Fruit fly (Drosophila melanogaster) whole organism, embryonic: ENCODE data around the gene Atx-1.
A peak's percentile ranks its signal among the peaks of the same experiment; 100 is the strongest.

Experiments used
- Antp ChIP-seq: fragments of 200-800 bp; sonication (Bioruptor generic); optimal IDR thresholded peaks from 3 replicates; lab custom pipeline; 2016; ENCODE audit warnings: missing biosample characterization, missing genetic modification characterization
- CG10209 ChIP-seq: fragments of 200-800 bp; sonication (Bioruptor generic); optimal IDR thresholded peaks from 3 replicates; lab custom pipeline; 2017; ENCODE audit warnings: missing biosample characterization, mild to moderate bottlenecking, missing genetic modification characterization, missing genetic modification reagents
- CG10366 ChIP-seq: fragments of 200-800 bp; sonication (Bioruptor generic); IDR thresholded peaks from 2 replicates; pipeline ENCODE4 v1.3.6; 2022; ENCODE audit warnings: missing biosample characterization, missing genetic modification characterization
- CG11085 ChIP-seq: fragments of 200-800 bp; sonication (Bioruptor generic); IDR thresholded peaks from 2 replicates; pipeline ENCODE4 v1.3.6; 2022; ENCODE audit warnings: missing biosample characterization, missing genetic modification characterization
- CG11093 ChIP-seq: fragments of 200-800 bp; sonication (Bioruptor generic); IDR thresholded peaks from 3 replicates; pipeline ENCODE4 v1.3.6; 2022; ENCODE audit warnings: missing biosample characterization, missing genetic modification characterization
- CG11696 ChIP-seq: fragments of 200-800 bp; sonication (Bioruptor generic); IDR thresholded peaks from 2 replicates; pipeline ENCODE4 v1.3.6; 2022; ENCODE audit warnings: missing biosample characterization, missing genetic modification characterization
- CG12236 ChIP-seq: fragments of 200-800 bp; sonication (Bioruptor generic); optimal IDR thresholded peaks from 2 replicates; lab custom pipeline; 2016; ENCODE audit warnings: missing biosample characterization, missing genetic modification characterization
- CG12299 ChIP-seq: fragments of 200-800 bp; sonication (Bioruptor generic); optimal IDR thresholded peaks from 2 replicates; lab custom pipeline; 2018; ENCODE audit warnings: missing biosample characterization, mild to moderate bottlenecking, missing genetic modification characterization
- CG13424 ChIP-seq: fragments of 200-800 bp; sonication (Bioruptor generic); optimal IDR thresholded peaks from 2 replicates; lab custom pipeline; 2019; ENCODE audit warnings: missing biosample characterization, mild to moderate bottlenecking, missing genetic modification characterization, moderate library complexity
- CG14014 ChIP-seq: fragments of 200-800 bp; sonication (Bioruptor generic); IDR thresholded peaks from 2 replicates; pipeline ENCODE4 v1.3.6; 2022; ENCODE audit warnings: missing biosample characterization, missing genetic modification characterization
- CG14050 ChIP-seq: fragments of 200-800 bp; sonication (Bioruptor generic); IDR thresholded peaks from 3 replicates; pipeline ENCODE4 v1.3.6; 2022; ENCODE audit warnings: missing biosample characterization, missing genetic modification characterization
- CG17802 ChIP-seq: fragments of 200-800 bp; sonication (Bioruptor generic); optimal IDR thresholded peaks from 2 replicates; lab custom pipeline; 2018; ENCODE audit warnings: missing biosample characterization, mild to moderate bottlenecking, missing genetic modification characterization, moderate library complexity
- CG2120 ChIP-seq: fragments of 200-800 bp; sonication (Bioruptor generic); optimal IDR thresholded peaks from 3 replicates; lab custom pipeline; 2016; ENCODE audit warnings: missing biosample characterization, missing genetic modification characterization
- CG30403 ChIP-seq: fragments of 200-800 bp; sonication (Bioruptor generic); optimal IDR thresholded peaks from 3 replicates; lab custom pipeline; 2016; ENCODE audit warnings: missing biosample characterization, missing genetic modification characterization
- CG33557 ChIP-seq: fragments of 200-800 bp; sonication (Bioruptor generic); optimal IDR thresholded peaks from 2 replicates; lab custom pipeline; 2019; ENCODE audit warnings: missing biosample characterization, mild to moderate bottlenecking, missing genetic modification characterization, moderate library complexity
- CG42726 ChIP-seq: fragments of 200-800 bp; sonication (Bioruptor generic); IDR thresholded peaks from 2 replicates; pipeline ENCODE4 v1.3.6; 2022; ENCODE audit warnings: missing biosample characterization, missing genetic modification characterization; ENCODE audit not compliant: partially characterized antibody
- CG43689 ChIP-seq: fragments of 200-800 bp; sonication (Bioruptor generic); IDR thresholded peaks from 2 replicates; pipeline ENCODE4 v1.3.6; 2022; ENCODE audit warnings: missing biosample characterization, missing genetic modification characterization
- CG4617 ChIP-seq: fragments of 200-800 bp; sonication (Bioruptor generic); optimal IDR thresholded peaks from 3 replicates; lab custom pipeline; 2016; ENCODE audit warnings: missing biosample characterization, missing genetic modification characterization, borderline replicate concordance
- CG5180 ChIP-seq: fragments of 200-800 bp; sonication (Bioruptor generic); optimal IDR thresholded peaks from 3 replicates; lab custom pipeline; 2017; ENCODE audit warnings: missing biosample characterization, missing genetic modification characterization, mild to moderate bottlenecking, moderate library complexity, missing genetic modification reagents
- CG7357 ChIP-seq: fragments of 200-800 bp; sonication (Bioruptor generic); IDR thresholded peaks from 3 replicates; pipeline ENCODE4 v1.3.6; 2022; ENCODE audit warnings: missing biosample characterization, missing genetic modification characterization
- CG9932 ChIP-seq: fragments of 200-800 bp; sonication (Bioruptor generic); IDR thresholded peaks from 2 replicates; pipeline ENCODE4 v1.3.6; 2022; ENCODE audit warnings: missing biosample characterization, missing genetic modification characterization
- Drgx ChIP-seq: fragments of 200-800 bp; sonication (Bioruptor generic); IDR thresholded peaks from 2 replicates; pipeline ENCODE4 v1.3.6; 2022; ENCODE audit warnings: missing biosample characterization, missing genetic modification characterization
- E2f2 ChIP-seq: fragments of 200-800 bp; sonication (Bioruptor generic); IDR thresholded peaks from 2 replicates; pipeline ENCODE4 v1.3.6; 2022; ENCODE audit warnings: missing biosample characterization, missing genetic modification characterization
- H2.0 ChIP-seq: fragments of 200-800 bp; sonication (Bioruptor generic); IDR thresholded peaks from 2 replicates; pipeline ENCODE4 v1.3.6; 2022; ENCODE audit warnings: missing biosample characterization, missing genetic modification characterization
- HLHmδ ChIP-seq: fragments of 200-800 bp; sonication (Bioruptor generic); optimal IDR thresholded peaks from 2 replicates; lab custom pipeline; 2018; ENCODE audit warnings: missing biosample characterization, mild to moderate bottlenecking, missing genetic modification characterization, moderate library complexity
- Lhr ChIP-seq: fragments of 200-800 bp; sonication (Bioruptor generic); optimal IDR thresholded peaks from 3 replicates; lab custom pipeline; 2017; ENCODE audit warnings: mild to moderate bottlenecking, missing biosample characterization, missing genetic modification reagents, missing genetic modification characterization
- Med ChIP-seq: fragments of 200-800 bp; sonication (Bioruptor generic); peaks from one replicate; lab custom pipeline; 2016; ENCODE audit warnings: missing biosample characterization, missing genetic modification characterization, mild to moderate bottlenecking, inconsistent platforms, moderate library complexity
- Side ChIP-seq: fragments of 200-800 bp; sonication (Bioruptor generic); optimal IDR thresholded peaks from 2 replicates; lab custom pipeline; 2016; ENCODE audit warnings: missing biosample characterization, missing genetic modification characterization
- abd-A ChIP-seq: fragments of 200-800 bp; sonication (Bioruptor generic); optimal IDR thresholded peaks from 3 replicates; lab custom pipeline; 2019; ENCODE audit warnings: missing biosample characterization, mild to moderate bottlenecking, missing genetic modification characterization, moderate library complexity
- ara ChIP-seq: fragments of 200-800 bp; sonication (Bioruptor generic); IDR thresholded peaks from 2 replicates; pipeline ENCODE4 v1.3.6; 2022; ENCODE audit warnings: missing biosample characterization, missing genetic modification characterization
- chm ChIP-seq: fragments of 200-800 bp; sonication (Bioruptor generic); IDR thresholded peaks from 2 replicates; pipeline ENCODE4 v1.3.6; 2022; ENCODE audit warnings: missing biosample characterization, missing genetic modification characterization
- crol ChIP-seq: fragments of 200-800 bp; sonication (Bioruptor generic); IDR thresholded peaks from 2 replicates; pipeline ENCODE4 v1.3.6; 2022; ENCODE audit warnings: missing biosample characterization, missing genetic modification characterization
- dmrt99B ChIP-seq: fragments of 200-800 bp; sonication (Bioruptor generic); optimal IDR thresholded peaks from 2 replicates; lab custom pipeline; 2018; ENCODE audit warnings: missing biosample characterization, mild to moderate bottlenecking, missing genetic modification characterization, moderate library complexity
- emc ChIP-seq: fragments of 200-800 bp; sonication (Bioruptor generic); optimal IDR thresholded peaks from 2 replicates; lab custom pipeline; 2016; ENCODE audit warnings: missing biosample characterization, missing genetic modification characterization
- esg ChIP-seq: fragments of 200-800 bp; sonication (Bioruptor generic); conservative IDR thresholded peaks from 2 replicates; pipeline ENCODE4 v1.3.6; 2022; ENCODE audit warnings: missing biosample characterization, missing genetic modification characterization
- gcm ChIP-seq: fragments of 200-800 bp; sonication (Bioruptor generic); optimal IDR thresholded peaks from 2 replicates; lab custom pipeline; 2019; ENCODE audit warnings: missing biosample characterization, mild to moderate bottlenecking, missing genetic modification characterization, moderate library complexity
- grau ChIP-seq: fragments of 200-800 bp; optimal IDR thresholded peaks from 3 replicates; lab custom pipeline; 2019; ENCODE audit warnings: missing biosample characterization, mild to moderate bottlenecking, missing genetic modification characterization, moderate library complexity
- gro ChIP-seq: fragments of 200-800 bp; sonication (Bioruptor generic); optimal IDR thresholded peaks from 2 replicates; lab custom pipeline; 2016; ENCODE audit warnings: missing biosample characterization, missing genetic modification characterization
- hkb ChIP-seq, 2 experiments: fragments of 200-800 bp in 1 of 2; fragments of >200 bp in 1 of 2; sonication (Bioruptor generic) in 1 of 2; IDR thresholded peaks in 1 of 2; optimal IDR thresholded peaks in 1 of 2; 2 replicates each; pipeline versions ENCODE4 v1.3.6 to Lab custom; 2017 to 2022; ENCODE audit warnings: missing biosample characterization in 1 of 2, missing genetic modification characterization in 1 of 2
- lmd ChIP-seq: fragments of 200-800 bp; sonication (Bioruptor generic); IDR thresholded peaks from 2 replicates; pipeline ENCODE4 v1.3.6; 2022; ENCODE audit warnings: missing biosample characterization, missing genetic modification characterization
- nmo ChIP-seq: fragments of 200-800 bp; sonication (Bioruptor generic); optimal IDR thresholded peaks from 2 replicates; lab custom pipeline; 2018; ENCODE audit warnings: missing biosample characterization, mild to moderate bottlenecking, missing genetic modification characterization, moderate library complexity
- schlank ChIP-seq: fragments of 200-800 bp; sonication (Bioruptor generic); optimal IDR thresholded peaks from 2 replicates; lab custom pipeline; 2018; ENCODE audit warnings: missing biosample characterization, mild to moderate bottlenecking, missing genetic modification characterization
- sens ChIP-seq: fragments of 200-800 bp; sonication (Bioruptor generic); peaks from one replicate; lab custom pipeline; 2016; ENCODE audit warnings: missing biosample characterization, missing genetic modification characterization
- seq ChIP-seq: fragments of 200-800 bp; sonication (Bioruptor generic); IDR thresholded peaks from 2 replicates; pipeline ENCODE4 v1.3.6; 2022; ENCODE audit warnings: missing biosample characterization, missing genetic modification characterization
- sim ChIP-seq: fragments of 200-800 bp; sonication (Bioruptor generic); IDR thresholded peaks from 2 replicates; pipeline ENCODE4 v1.3.6; 2022; ENCODE audit warnings: missing biosample characterization, missing genetic modification characterization
- sisA ChIP-seq: fragments of 200-800 bp; sonication (Bioruptor generic); IDR thresholded peaks from 2 replicates; pipeline ENCODE4 v1.3.6; 2022; ENCODE audit warnings: missing biosample characterization, missing genetic modification characterization
- tll ChIP-seq, 2 experiments: fragments of 200-800 bp in 1 of 2; fragments of >200 bp in 1 of 2; sonication (Bioruptor generic) in 1 of 2; optimal IDR thresholded peaks; 2 replicates each; lab custom pipeline; 2017 to 2019; ENCODE audit warnings: missing biosample characterization in 2 of 2, missing genetic modification characterization in 2 of 2, mild to moderate bottlenecking in 1 of 2, moderate library complexity in 1 of 2
- ttk ChIP-seq: fragments of 200-800 bp; sonication (Bioruptor generic); IDR thresholded peaks from 2 replicates; pipeline ENCODE4 v2.1.2; 2022; ENCODE audit warnings: missing biosample characterization, missing genetic modification characterization
- wor ChIP-seq: fragments of 200-800 bp; sonication (Bioruptor generic); IDR thresholded peaks from 2 replicates; pipeline ENCODE4 v1.3.6; 2022; ENCODE audit warnings: missing biosample characterization, missing genetic modification characterization
- yki ChIP-seq: fragments of >200 bp; optimal IDR thresholded peaks from 3 replicates; lab custom pipeline; 2018
- zfh1 ChIP-seq: fragments of 200-800 bp; sonication (Bioruptor generic); IDR thresholded peaks from 3 replicates; pipeline ENCODE4 v1.3.6; 2022; ENCODE audit warnings: missing biosample characterization, missing genetic modification characterization

The Atx-1 gene

DNA sequence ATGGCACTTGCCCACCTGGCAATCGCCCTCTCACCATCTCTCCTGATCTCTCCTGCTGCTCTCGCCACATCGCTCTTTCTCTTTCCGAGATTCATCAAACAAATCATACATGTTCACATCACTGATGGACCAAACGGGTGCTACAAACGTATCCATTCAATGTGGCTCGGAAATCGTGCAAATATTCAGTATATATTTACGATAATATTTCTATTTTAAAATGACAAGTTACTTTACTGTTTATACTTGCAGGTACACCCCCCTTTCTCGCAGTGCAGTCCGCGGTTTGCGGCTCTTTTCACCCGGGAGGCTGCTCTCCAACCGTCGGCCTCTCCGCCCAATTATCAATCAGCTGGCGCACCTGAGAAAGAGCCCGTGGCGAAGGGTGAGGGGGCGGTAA, 31.5 kb upstream of the Atx-1 start (continued):
- TF ChIP-seq CG12299 (no peak), ara (GFP tag; lab: Robert Waterston, UW) (0 out of 2 replicates have a peak, but pooled peaks have one; percentile 17), H2.0 (0 out of 2 replicates have a peak, but pooled peaks have one; percentile 28), esg (GFP tag; lab: Robert Waterston, UW) (peak; percentile 25; the same call in 1 of the 2 replicates), E2f2 (GFP tag; lab: Robert Waterston, UW) (peak; percentile 20; the same call in 1 of the 2 replicates), CG13424 (peak; percentile 22), ttk (GFP tag; lab: Robert Waterston, UW) (peak; percentile 38; the same call in 1 of the 2 replicates), yki (lab: Kevin White, UChicago) (no peak), CG10366 (GFP tag; lab: Robert Waterston, UW) (peak; percentile 53; the same call in 1 of the 2 replicates), gcm (GFP tag; lab: Kevin White, UChicago) (no peak), zfh1 (GFP tag; lab: Robert Waterston, UW) (peak; percentile 45; the same call in 1 of the 3 replicates), CG33557 (GFP tag; lab: Kevin White, UChicago) (no peak), CG5180 (GFP tag; lab: Kevin White, UChicago) (peak; percentile 19), CG10209 (GFP tag; lab: Kevin White, UChicago) (peak; percentile 32), CG30403 (GFP tag; lab: Kevin White, UChicago) (peak; percentile 30), grau (peak; percentile 23), sim (GFP tag; lab: Robert Waterston, UW) (peak; percentile 9; the same call in 1 of the 2 replicates), sisA (GFP tag; lab: Robert Waterston, UW) (peak; percentile 32; the same call in 1 of the 2 replicates), hkb (optimal IDR thresholded peaks at IDR 0.05; lab: Kevin White, UChicago) (no peak), hkb (GFP tag; IDR thresholded peaks at IDR 0.05; lab: Robert Waterston, UW) (peak; percentile 25; the same call in 1 of the 2 replicates), tll (GFP tag; optimal IDR thresholded peaks at IDR 0.05; lab: Kevin White, UChicago) (no peak), Drgx (GFP tag; lab: Robert Waterston, UW) (peak; percentile 87), nmo (GFP tag; lab: Kevin White, UChicago) (peak; percentile 10), CG42726 (no peak), sens (GFP tag; lab: Kevin White, UChicago) (peak; percentile 56), chm (GFP tag; lab: Robert Waterston, UW) (no peak), lmd (GFP tag; lab: Robert Waterston, UW) (peak; percentile 38; the same call in 1 of the 2 replicates), wor (GFP tag; lab: Robert Waterston, UW) (peak; percentile 27; the same call in 1 of the 2 replicates), CG2120 (GFP tag; lab: Kevin White, UChicago) (peak; percentile 17)
- TF ChIP-seq, all 482 proteins: peak for 50

DNA sequence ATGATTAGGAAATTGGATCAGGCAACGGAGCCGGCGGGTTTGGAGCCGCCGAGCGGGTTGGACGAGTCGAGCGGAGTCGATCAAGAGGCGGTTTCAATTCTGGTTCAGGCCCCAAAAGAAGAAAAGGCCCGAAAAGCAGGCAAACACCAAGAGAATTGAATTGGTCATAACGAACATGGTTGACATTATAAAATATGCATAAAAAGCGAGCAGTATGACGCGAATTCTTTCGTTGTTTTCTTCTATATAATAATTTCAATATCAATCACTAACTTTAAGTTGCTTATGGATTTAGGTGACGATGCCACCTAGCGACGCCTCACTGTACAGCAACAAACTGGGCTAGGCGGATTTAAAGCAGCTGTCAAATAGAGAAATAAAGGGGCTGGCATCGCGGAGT, 30.1 kb upstream of the Atx-1 start:
- no peak for TF ChIP-seq seq (GFP tag; lab: Robert Waterston, UW)
- no peak for TF ChIP-seq emc (GFP tag; lab: Kevin White, UChicago)
- no peak for TF ChIP-seq Antp
- no peak for TF ChIP-seq schlank
- TF ChIP-seq grau, result peak; percentile 76
- no peak for TF ChIP-seq CG17802 (tag; lab: Kevin White, UChicago)
- TF ChIP-seq CG11085 (GFP tag; lab: Robert Waterston, UW), result no peak
- TF ChIP-seq HLHmδ (GFP tag; lab: Kevin White, UChicago), result no peak
- TF ChIP-seq CG11696 (GFP tag; lab: Robert Waterston, UW), result no peak
- no peak for TF ChIP-seq Side (GFP tag; lab: Kevin White, UChicago)
- no peak for TF ChIP-seq gro (GFP tag; lab: Kevin White, UChicago)
- no peak for TF ChIP-seq CG14050 (GFP tag; lab: Robert Waterston, UW)
- no peak for TF ChIP-seq CG11093 (GFP tag; lab: Robert Waterston, UW)
- TF ChIP-seq CG12236, result no peak
- TF ChIP-seq abd-A, result no peak
- no peak for TF ChIP-seq Lhr
- peak; percentile 62 for TF ChIP-seq Med (GFP tag; lab: Kevin White, UChicago)
- TF ChIP-seq CG14014 (GFP tag; lab: Robert Waterston, UW), result 0 out of 2 replicates have a peak, but pooled peaks have one; percentile 20
- no peak for TF ChIP-seq CG4617 (GFP tag; lab: Kevin White, UChicago)
- TF ChIP-seq dmrt99B (tag; lab: Kevin White, UChicago), result no peak
- TF ChIP-seq CG9932 (GFP tag; lab: Robert Waterston, UW), result peak; percentile 43
- no peak for TF ChIP-seq crol (GFP tag; lab: Robert Waterston, UW)
- no peak for TF ChIP-seq CG7357 (GFP tag; lab: Robert Waterston, UW)
- no peak for TF ChIP-seq CG43689 (GFP tag; lab: Robert Waterston, UW)
